Worm (Caenorhabditis elegans): ENCODE measurements around the gene aex-4.

Gene aex-4

ce11 chrX:3752443-3752842, 23.4 kb downstream of the aex-4 start:
- no peak for TF ChIP-seq nfya-1 (tag; optimal IDR thresholded peaks at IDR 0.05; ENCODE audit: insufficient read depth)
- no peak for TF ChIP-seq fkh-2 (tag; optimal IDR thresholded peaks at IDR 0.05)
- TF ChIP-seq ceh-9 (tag; optimal IDR thresholded peaks at IDR 0.05): no peak
- TF ChIP-seq jun-1 (tag; optimal IDR thresholded peaks at IDR 0.05): no peak
- no peak for TF ChIP-seq eor-1 (tag; optimal IDR thresholded peaks at IDR 0.05)
- TF ChIP-seq tbx-2 (tag; optimal IDR thresholded peaks at IDR 0.05): no peak
- TF ChIP-seq ceh-28 (tag; optimal IDR thresholded peaks at IDR 0.05): no peak
- no peak for TF ChIP-seq ztf-11 (tag; optimal IDR thresholded peaks at IDR 0.05)
- TF ChIP-seq elt-3 (tag; optimal IDR thresholded peaks at IDR 0.05): no peak
- no peak for TF ChIP-seq ceh-16 (tag; optimal IDR thresholded peaks at IDR 0.05)
- no peak for TF ChIP-seq nhr-25 (tag; optimal IDR thresholded peaks at IDR 0.05)
- TF ChIP-seq fkh-10 (GFP tag; optimal IDR thresholded peaks at IDR 0.05): no peak
- TF ChIP-seq hmg-11 (tag; optimal IDR thresholded peaks at IDR 0.05): no peak
- TF ChIP-seq mdl-1 (tag; optimal IDR thresholded peaks at IDR 0.05): no peak
- TF ChIP-seq ztf-4 (tag; optimal IDR thresholded peaks at IDR 0.05): no peak

DNA sequence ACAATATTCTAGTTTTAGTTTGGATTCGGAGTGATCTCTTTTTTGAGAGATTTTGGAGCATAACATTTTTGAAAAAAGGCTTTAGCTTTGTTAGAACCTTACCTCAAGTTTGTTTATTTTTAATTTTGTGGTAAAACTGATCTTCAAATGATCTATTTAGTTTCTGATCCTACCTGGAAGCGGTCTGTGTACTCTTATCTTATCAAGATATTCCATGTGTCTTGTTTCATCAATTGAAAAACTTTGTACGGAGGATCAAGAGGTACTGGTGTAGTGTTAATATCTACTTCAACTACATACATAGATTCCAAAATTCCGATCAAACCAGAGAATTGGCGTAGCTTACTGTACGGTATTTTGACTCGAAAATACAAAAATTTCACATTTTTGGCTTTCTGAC, 26.7 kb downstream of the aex-4 start:
- TF ChIP-seq elt-3 (tag; optimal IDR thresholded peaks at IDR 0.05): peak in 1 of 3 experiments; percentile 11
- no peak for TF ChIP-seq ztf-4 (tag; optimal IDR thresholded peaks at IDR 0.05)

DNA sequence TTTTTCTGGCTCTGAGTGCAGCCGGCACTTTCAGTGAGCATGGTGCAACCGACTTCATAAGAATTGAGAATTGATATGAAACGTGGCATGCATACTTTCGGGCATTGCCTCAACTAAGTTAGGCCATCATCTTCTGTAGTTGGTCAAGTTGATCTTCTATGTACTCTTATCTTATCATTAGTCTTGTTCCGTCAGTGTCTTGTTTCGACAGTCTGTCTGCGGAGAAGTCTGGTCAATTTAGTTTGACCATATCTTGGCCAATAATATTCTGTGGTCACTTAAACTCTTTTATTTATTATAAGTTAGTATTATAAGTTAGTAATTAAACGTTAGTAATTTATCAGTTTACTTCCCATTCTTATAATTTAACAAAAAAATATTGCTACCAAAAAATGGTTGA, 27.2 kb downstream of the aex-4 start:
- TF ChIP-seq snpc-4 (tag; optimal IDR thresholded peaks at IDR 0.05) (no peak), sea-2 (GFP tag; optimal IDR thresholded peaks at IDR 0.05) (no peak), nhr-11 (tag; optimal IDR thresholded peaks at IDR 0.05) (no peak), elt-3 (tag; optimal IDR thresholded peaks at IDR 0.05) (peak in 1 of 3 experiments; percentile 88), lin-15B (tag; optimal IDR thresholded peaks at IDR 0.05) (no peak), tbx-2 (tag; optimal IDR thresholded peaks at IDR 0.05) (no peak)

- TF ChIP-seq ZK546.5 (tag; optimal IDR thresholded peaks at IDR 0.05) (no peak), nhr-12 (tag; optimal IDR thresholded peaks at IDR 0.05) (no peak), sea-2 (GFP tag; optimal IDR thresholded peaks at IDR 0.05) (no peak), egl-27 (tag; optimal IDR thresholded peaks at IDR 0.05) (no peak), nhr-28 (tag; optimal IDR thresholded peaks at IDR 0.05) (no peak), nhr-237 (tag; optimal IDR thresholded peaks at IDR 0.05) (no peak), nhr-76 (tag; optimal IDR thresholded peaks at IDR 0.05) (no peak), nhr-25 (tag; optimal IDR thresholded peaks at IDR 0.05) (no peak), unc-62 (GFP tag; optimal IDR thresholded peaks at IDR 0.05) (no peak), ceh-28 (tag; optimal IDR thresholded peaks at IDR 0.05) (no peak), ceh-16 (tag; optimal IDR thresholded peaks at IDR 0.05) (no peak), hmg-11 (tag; optimal IDR thresholded peaks at IDR 0.05) (no peak), nhr-11 (tag; optimal IDR thresholded peaks at IDR 0.05) (no peak)
Observed at ce11 chrX:3758399-3758798, 29.3 kb downstream of the aex-4 start, which contains the start of gene T14G12.12. T14G12.12 (minus strand) TSS chrX:3758499.

- TF ChIP-seq lin-39 (tag; optimal IDR thresholded peaks at IDR 0.05) (no peak), mml-1 (tag; optimal IDR thresholded peaks at IDR 0.05) (no peak), fkh-2 (tag; optimal IDR thresholded peaks at IDR 0.05) (no peak), nhr-12 (tag; optimal IDR thresholded peaks at IDR 0.05) (no peak), nhr-43 (tag; optimal IDR thresholded peaks at IDR 0.05; ENCODE audit: poor library complexity, severe bottlenecking) (no peak), hmg-11 (tag; optimal IDR thresholded peaks at IDR 0.05) (no peak), nhr-25 (tag; optimal IDR thresholded peaks at IDR 0.05) (no peak), ztf-4 (tag; optimal IDR thresholded peaks at IDR 0.05) (no peak), R02D3.7 (tag; optimal IDR thresholded peaks at IDR 0.05) (no peak), elt-3 (tag; optimal IDR thresholded peaks at IDR 0.05) (no peak), zag-1 (tag; optimal IDR thresholded peaks at IDR 0.05) (no peak), unc-62 (GFP tag; optimal IDR thresholded peaks at IDR 0.05) (no peak), nhr-28 (tag; optimal IDR thresholded peaks at IDR 0.05) (no peak), sea-2 (GFP tag; optimal IDR thresholded peaks at IDR 0.05) (no peak)
Observed at ce11 chrX:3759345-3759744, 30.3 kb downstream of the aex-4 start, which contains the start of gene T14G12.6. T14G12.6 (minus strand) TSS chrX:3759445.

ce11 chrX:3759820-3760219, 30.7 kb downstream of the aex-4 start:
- no peak for TF ChIP-seq nhr-23 (tag; optimal IDR thresholded peaks at IDR 0.05)
- no peak for TF ChIP-seq jun-1 (tag; optimal IDR thresholded peaks at IDR 0.05)
- no peak for TF ChIP-seq nhr-76 (tag; optimal IDR thresholded peaks at IDR 0.05)
- no peak for TF ChIP-seq tbx-2 (tag; optimal IDR thresholded peaks at IDR 0.05)
- no peak for TF ChIP-seq fos-1 (tag; optimal IDR thresholded peaks at IDR 0.05)
- no peak for TF ChIP-seq ztf-4 (tag; optimal IDR thresholded peaks at IDR 0.05)
- TF ChIP-seq ztf-11 (tag; optimal IDR thresholded peaks at IDR 0.05): no peak
- no peak for TF ChIP-seq lin-39 (tag; optimal IDR thresholded peaks at IDR 0.05)
- TF ChIP-seq hmg-11 (tag; optimal IDR thresholded peaks at IDR 0.05): no peak
- no peak for TF ChIP-seq aly-2 (tag; optimal IDR thresholded peaks at IDR 0.05)
- TF ChIP-seq lsy-12 (tag; optimal IDR thresholded peaks at IDR 0.05): no peak
- no peak for TF ChIP-seq ceh-28 (tag; optimal IDR thresholded peaks at IDR 0.05)
- TF ChIP-seq skn-1 (tag; optimal IDR thresholded peaks at IDR 0.05): no peak

All from whole organism, L3 larva.